Fruit fly (Drosophila melanogaster) whole organism, embryonic: Measurements from ENCODE around the gene pHCl-1.
A peak's percentile ranks its signal among the peaks of the same experiment; 100 is the strongest.

ENCODE experiments used
- Atf-2 ChIP-seq: fragments of 200-800 bp; sonication (Bioruptor generic); optimal IDR thresholded peaks from 2 replicates; lab custom pipeline; 2016; ENCODE audit warnings: missing biosample characterization, missing genetic modification characterization
- Bdp1 ChIP-seq: fragments of 200-800 bp; sonication (Bioruptor generic); optimal IDR thresholded peaks from 3 replicates; lab custom pipeline; 2016; ENCODE audit warnings: missing biosample characterization, missing genetic modification characterization
- Blimp-1 ChIP-seq: fragments of 200-800 bp; sonication (Bioruptor generic); optimal IDR thresholded peaks from 3 replicates; lab custom pipeline; 2018; ENCODE audit warnings: missing biosample characterization, missing genetic modification characterization, mild to moderate bottlenecking, moderate library complexity, missing genetic modification reagents
- CG10147 ChIP-seq: fragments of 200-800 bp; sonication (Bioruptor generic); optimal IDR thresholded peaks from 2 replicates; lab custom pipeline; 2019; ENCODE audit warnings: missing biosample characterization, mild to moderate bottlenecking, missing genetic modification characterization, moderate library complexity
- CG10274 ChIP-seq: fragments of 200-800 bp; sonication (Bioruptor generic); optimal IDR thresholded peaks from 3 replicates; lab custom pipeline; 2017; ENCODE audit warnings: missing biosample characterization, mild to moderate bottlenecking, missing genetic modification characterization
- CG10431 ChIP-seq: fragments of 200-800 bp; sonication (Bioruptor generic); optimal IDR thresholded peaks from 3 replicates; lab custom pipeline; 2018; ENCODE audit warnings: missing biosample characterization, mild to moderate bottlenecking, missing genetic modification characterization
- CG12155 ChIP-seq: fragments of 200-800 bp; sonication (Bioruptor generic); optimal IDR thresholded peaks from 3 replicates; lab custom pipeline; 2016; ENCODE audit warnings: missing biosample characterization, missing genetic modification characterization
- CG1233 ChIP-seq: fragments of 200-800 bp; sonication (Bioruptor generic); optimal IDR thresholded peaks from 4 replicates; lab custom pipeline; 2018; ENCODE audit warnings: missing biosample characterization, mild to moderate bottlenecking, missing genetic modification characterization
- CG12744 ChIP-seq: fragments of 200-800 bp; sonication (Bioruptor generic); optimal IDR thresholded peaks from 2 replicates; lab custom pipeline; 2016; ENCODE audit warnings: missing biosample characterization, missing genetic modification characterization
- CG12769 ChIP-seq: fragments of 200-800 bp; sonication (Bioruptor generic); optimal IDR thresholded peaks from 2 replicates; lab custom pipeline; 2019; ENCODE audit warnings: missing biosample characterization, mild to moderate bottlenecking, missing genetic modification characterization, moderate library complexity
- CG15011 ChIP-seq: fragments of 200-800 bp; sonication (Bioruptor generic); optimal IDR thresholded peaks from 3 replicates; lab custom pipeline; 2018; ENCODE audit warnings: missing biosample characterization, mild to moderate bottlenecking, missing genetic modification characterization
- CG1602 ChIP-seq: fragments of 200-800 bp; sonication (Bioruptor generic); optimal IDR thresholded peaks from 3 replicates; lab custom pipeline; 2016; ENCODE audit warnings: missing biosample characterization, missing genetic modification characterization
- CG1792 ChIP-seq: fragments of 200-800 bp; sonication (Bioruptor generic); optimal IDR thresholded peaks from 2 replicates; lab custom pipeline; 2016; ENCODE audit warnings: missing biosample characterization, missing genetic modification characterization
- CG18764 ChIP-seq: fragments of 200-800 bp; sonication (Bioruptor generic); optimal IDR thresholded peaks from 3 replicates; lab custom pipeline; 2016; ENCODE audit warnings: missing biosample characterization, missing genetic modification characterization
- CG34376 ChIP-seq: fragments of 200-800 bp; sonication (Bioruptor generic); optimal IDR thresholded peaks from 2 replicates; lab custom pipeline; 2018; ENCODE audit warnings: missing biosample characterization, mild to moderate bottlenecking, missing genetic modification characterization
- CG34422 ChIP-seq: fragments of 200-800 bp; sonication (Bioruptor generic); IDR thresholded peaks from 3 replicates; pipeline ENCODE4 v1.3.6; 2022; ENCODE audit warnings: missing biosample characterization, missing genetic modification characterization
- CG7556 ChIP-seq: fragments of 200-800 bp; sonication (Bioruptor generic); optimal IDR thresholded peaks from 2 replicates; lab custom pipeline; 2017; ENCODE audit warnings: missing biosample characterization, mild to moderate bottlenecking, missing genetic modification characterization
- CG8281 ChIP-seq: fragments of 200-800 bp; sonication (Bioruptor generic); optimal IDR thresholded peaks from 2 replicates; lab custom pipeline; 2018; ENCODE audit warnings: missing biosample characterization, mild to moderate bottlenecking, missing genetic modification characterization, moderate library complexity
- CG8478 ChIP-seq: fragments of >200 bp; optimal IDR thresholded peaks from 2 replicates; lab custom pipeline; 2018
- CG9609 ChIP-seq: fragments of 200-800 bp; sonication (Bioruptor generic); optimal IDR thresholded peaks from 3 replicates; lab custom pipeline; 2016; ENCODE audit warnings: missing biosample characterization, missing genetic modification characterization
- CG9797 ChIP-seq: fragments of 200-800 bp; sonication (Bioruptor generic); optimal IDR thresholded peaks from 3 replicates; lab custom pipeline; 2018; ENCODE audit warnings: missing biosample characterization, mild to moderate bottlenecking, missing genetic modification characterization
- Camta ChIP-seq: fragments of 200-800 bp; sonication (Bioruptor generic); optimal IDR thresholded peaks from 2 replicates; lab custom pipeline; 2016; ENCODE audit warnings: missing biosample characterization, missing genetic modification characterization
- D19A ChIP-seq: fragments of 200-800 bp; optimal IDR thresholded peaks from 3 replicates; lab custom pipeline; 2019; ENCODE audit warnings: missing biosample characterization, mild to moderate bottlenecking, missing genetic modification characterization, moderate library complexity
- Dbx ChIP-seq: fragments of 200-800 bp; sonication (Bioruptor generic); IDR thresholded peaks from 3 replicates; pipeline ENCODE4 v1.3.6; 2022; ENCODE audit warnings: missing biosample characterization, missing genetic modification characterization
- Hmx ChIP-seq: fragments of 200-800 bp; sonication (Bioruptor generic); optimal IDR thresholded peaks from 2 replicates; lab custom pipeline; 2016; ENCODE audit warnings: missing biosample characterization, missing genetic modification characterization
- NfI ChIP-seq: fragments of 200-800 bp; sonication (Bioruptor generic); optimal IDR thresholded peaks from 3 replicates; lab custom pipeline; 2018; ENCODE audit warnings: missing biosample characterization, mild to moderate bottlenecking, missing genetic modification characterization, moderate library complexity
- Oaz ChIP-seq: fragments of 200-800 bp; sonication (Bioruptor generic); IDR thresholded peaks from 2 replicates; pipeline ENCODE4 v1.3.6; 2022; ENCODE audit warnings: missing biosample characterization, missing genetic modification characterization
- PHDP ChIP-seq: fragments of 200-800 bp; sonication (Bioruptor generic); optimal IDR thresholded peaks from 3 replicates; lab custom pipeline; 2018; ENCODE audit warnings: missing biosample characterization, mild to moderate bottlenecking, missing genetic modification characterization, moderate library complexity
- Ssrp ChIP-seq: fragments of 200-800 bp; sonication (Bioruptor generic); optimal IDR thresholded peaks from 2 replicates; lab custom pipeline; 2018; ENCODE audit warnings: missing biosample characterization, mild to moderate bottlenecking, missing genetic modification characterization, moderate library complexity
- TFAM ChIP-seq: fragments of 200-800 bp; sonication (Bioruptor generic); optimal IDR thresholded peaks from 2 replicates; lab custom pipeline; 2017; ENCODE audit warnings: missing biosample characterization, missing genetic modification characterization, inconsistent platforms
- Vsx1 ChIP-seq: fragments of 200-800 bp; sonication (Bioruptor generic); optimal IDR thresholded peaks from 2 replicates; lab custom pipeline; 2017; ENCODE audit warnings: missing biosample characterization, mild to moderate bottlenecking, missing genetic modification characterization, missing genetic modification reagents
- ap ChIP-seq: fragments of 200-800 bp; sonication (Bioruptor generic); IDR thresholded peaks from 2 replicates; pipeline ENCODE4 v1.3.6; 2022; ENCODE audit warnings: missing biosample characterization, missing genetic modification characterization
- az2 ChIP-seq: fragments of 200-800 bp; sonication (Bioruptor generic); optimal IDR thresholded peaks from 3 replicates; lab custom pipeline; 2016; ENCODE audit warnings: missing biosample characterization, missing genetic modification characterization
- btn ChIP-seq: fragments of 200-800 bp; sonication (Bioruptor generic); optimal IDR thresholded peaks from 2 replicates; lab custom pipeline; 2016; ENCODE audit warnings: missing biosample characterization, missing genetic modification characterization
- cato ChIP-seq: fragments of 200-800 bp; sonication (Bioruptor generic); optimal IDR thresholded peaks from 2 replicates; lab custom pipeline; 2016; ENCODE audit warnings: missing biosample characterization, missing genetic modification characterization, borderline replicate concordance
- danr ChIP-seq: fragments of 200-800 bp; sonication (Bioruptor generic); IDR thresholded peaks from 2 replicates; pipeline ENCODE4 v1.3.6; 2022; ENCODE audit warnings: missing biosample characterization, missing genetic modification characterization
- dmrt11E ChIP-seq: fragments of 200-800 bp; sonication (Bioruptor generic); optimal IDR thresholded peaks from 3 replicates; lab custom pipeline; 2018; ENCODE audit warnings: missing biosample characterization, mild to moderate bottlenecking, missing genetic modification characterization, moderate library complexity
- eve ChIP-seq, 2 experiments: fragments of >200 bp; optimal IDR thresholded peaks; 2 replicates each; lab custom pipeline; 2017; ENCODE audit warnings: missing biosample characterization in 2 of 2, missing genetic modification characterization in 2 of 2
- eyg ChIP-seq: fragments of 200-800 bp; sonication (Bioruptor generic); optimal IDR thresholded peaks from 3 replicates; lab custom pipeline; 2016; ENCODE audit warnings: missing biosample characterization, missing genetic modification characterization
- fru ChIP-seq: fragments of >200 bp; optimal IDR thresholded peaks from 2 replicates; lab custom pipeline; 2017
- odd ChIP-seq: fragments of 200-800 bp; sonication (Bioruptor generic); optimal IDR thresholded peaks from 2 replicates; lab custom pipeline; 2017; ENCODE audit warnings: missing biosample characterization, mild to moderate bottlenecking, missing genetic modification characterization
- seq ChIP-seq: fragments of 200-800 bp; sonication (Bioruptor generic); IDR thresholded peaks from 2 replicates; pipeline ENCODE4 v1.3.6; 2022; ENCODE audit warnings: missing biosample characterization, missing genetic modification characterization
- slbo ChIP-seq: fragments of 200-800 bp; sonication (Bioruptor generic); IDR thresholded peaks from 2 replicates; pipeline ENCODE4 v1.3.6; 2022; ENCODE audit warnings: missing biosample characterization, missing genetic modification characterization
- slou ChIP-seq: fragments of 200-800 bp; sonication (Bioruptor generic); optimal IDR thresholded peaks from 3 replicates; lab custom pipeline; 2016; ENCODE audit warnings: missing biosample characterization, missing genetic modification characterization
- stc ChIP-seq: fragments of 200-800 bp; sonication (Bioruptor generic); IDR thresholded peaks from 2 replicates; pipeline ENCODE4 v1.3.6; 2022; ENCODE audit warnings: missing biosample characterization, missing genetic modification characterization
- tio ChIP-seq: fragments of 200-800 bp; sonication (Bioruptor generic); optimal IDR thresholded peaks from 2 replicates; lab custom pipeline; 2017; ENCODE audit warnings: missing biosample characterization, missing genetic modification characterization, inconsistent platforms
- unpg ChIP-seq: fragments of 200-800 bp; sonication (Bioruptor generic); optimal IDR thresholded peaks from 3 replicates; lab custom pipeline; 2018; ENCODE audit warnings: missing biosample characterization, mild to moderate bottlenecking, missing genetic modification characterization, moderate library complexity
- vvl ChIP-seq: fragments of 200-800 bp; sonication (Bioruptor generic); IDR thresholded peaks from 2 replicates; pipeline ENCODE4 v1.3.6; 2022; ENCODE audit warnings: missing biosample characterization, missing genetic modification characterization
- wdn ChIP-seq: fragments of 200-800 bp; sonication (Bioruptor generic); IDR thresholded peaks from 2 replicates; pipeline ENCODE4 v1.3.6; 2022; ENCODE audit warnings: missing biosample characterization, missing genetic modification characterization
- zfh1 ChIP-seq: fragments of 200-800 bp; sonication (Bioruptor generic); IDR thresholded peaks from 3 replicates; pipeline ENCODE4 v1.3.6; 2022; ENCODE audit warnings: missing biosample characterization, missing genetic modification characterization

The pHCl-1 gene

dm6 chr3L:15815353-15816142 lies 83.3 kb downstream of the pHCl-1 start (continued):
- TF ChIP-seq CG15011 = peak; percentile 73
- peak; percentile 46 for TF ChIP-seq CG34376 (GFP tag; lab: Kevin White, UChicago)
- TF ChIP-seq wdn (GFP tag; lab: Robert Waterston, UW) = peak; percentile 34; the same call in 1 of the 2 replicates
- TF ChIP-seq TFAM (GFP tag; lab: Kevin White, UChicago) = peak; percentile 1
- peak; percentile 60 for TF ChIP-seq CG1602 (GFP tag; lab: Kevin White, UChicago)
- peak; percentile 75 for TF ChIP-seq dmrt11E (tag; lab: Kevin White, UChicago)
- TF ChIP-seq zfh1 (GFP tag; lab: Robert Waterston, UW) = 0 out of 3 replicates have a peak, but pooled peaks have one; percentile 39
- peak; percentile 71 for TF ChIP-seq slbo
- TF ChIP-seq danr (GFP tag; lab: Robert Waterston, UW) = 0 out of 2 replicates have a peak, but pooled peaks have one; percentile 16
- peak; percentile 60 for TF ChIP-seq D19A
- TF ChIP-seq seq (GFP tag; lab: Robert Waterston, UW) = peak; percentile 58; the same call in 1 of the 2 replicates
- TF ChIP-seq Blimp-1 (GFP tag; lab: Kevin White, UChicago) = peak; percentile 76
- TF ChIP-seq ap (GFP tag; lab: Robert Waterston, UW) = no peak
- TF ChIP-seq Ssrp = peak; percentile 53
- no peak for TF ChIP-seq CG10274
- TF ChIP-seq CG12155 (GFP tag; lab: Kevin White, UChicago) = peak; percentile 65
- peak; percentile 82; the same call in 2 of the 3 replicates for TF ChIP-seq Dbx (GFP tag; lab: Robert Waterston, UW)
- TF ChIP-seq Hmx (GFP tag; lab: Kevin White, UChicago) = no peak
- peak; percentile 80 for TF ChIP-seq tio
- TF ChIP-seq Bdp1 = no peak
- peak; percentile 44 for TF ChIP-seq slou
- TF ChIP-seq Camta = peak; percentile 67
- peak; percentile 15 for TF ChIP-seq btn (GFP tag; lab: Kevin White, UChicago)
- peak; percentile 17 for TF ChIP-seq CG10431
- TF ChIP-seq Oaz (GFP tag; lab: Robert Waterston, UW) = 0 out of 2 replicates have a peak, but pooled peaks have one; percentile 23
- TF ChIP-seq Vsx1 (GFP tag; lab: Kevin White, UChicago) = peak; percentile 28
- TF ChIP-seq cato (GFP tag; lab: Kevin White, UChicago) = peak; percentile 45
- TF ChIP-seq CG12769 (tag; lab: Kevin White, UChicago) = no peak
- TF ChIP-seq CG8478 (lab: Kevin White, UChicago) = no peak
- TF ChIP-seq CG9797 (GFP tag; lab: Kevin White, UChicago) = no peak
- peak; percentile 36 for TF ChIP-seq odd (GFP tag; lab: Kevin White, UChicago)
- peak; percentile 81 for TF ChIP-seq PHDP (tag; lab: Kevin White, UChicago)
- peak; percentile 44 for TF ChIP-seq CG9609 (GFP tag; lab: Kevin White, UChicago)
- TF ChIP-seq CG1233 (GFP tag; lab: Kevin White, UChicago) = peak; percentile 11
- peak; percentile 68 for TF ChIP-seq CG10147 (GFP tag; lab: Kevin White, UChicago)
- no peak for TF ChIP-seq CG1792
- peak in 1 of 2 experiments; percentile 82 for TF ChIP-seq eve (GFP tag; optimal IDR thresholded peaks at IDR 0.05; lab: Kevin White, UChicago)
- peak; percentile 39; the same call in 1 of the 3 replicates for TF ChIP-seq CG34422 (GFP tag; lab: Robert Waterston, UW)
- peak; percentile 77 for TF ChIP-seq az2
- TF ChIP-seq Atf-2 (GFP tag; lab: Kevin White, UChicago) = peak; percentile 42
- TF ChIP-seq vvl (GFP tag; lab: Robert Waterston, UW) = peak; percentile 69
- no peak for TF ChIP-seq fru
- TF ChIP-seq NfI (GFP tag; lab: Kevin White, UChicago) = peak; percentile 67
- TF ChIP-seq unpg = peak; percentile 81
- peak; percentile 55 for TF ChIP-seq CG18764
- peak; percentile 88 for TF ChIP-seq CG7556 (GFP tag; lab: Kevin White, UChicago)
- peak; percentile 34 for TF ChIP-seq CG12744 (GFP tag; lab: Kevin White, UChicago)
- peak; percentile 46 for TF ChIP-seq CG8281 (tag; lab: Kevin White, UChicago)
- peak; percentile 65 for TF ChIP-seq stc (GFP tag; lab: Robert Waterston, UW)
- TF ChIP-seq eyg (GFP tag; lab: Kevin White, UChicago) = peak; percentile 18
